Fruit fly (Drosophila melanogaster) whole organism, embryonic: Measurements from ENCODE around the gene Lztr1.

ENCODE experiments used
- CG8478 ChIP-seq: fragments of >200 bp; optimal IDR thresholded peaks from 2 replicates; lab custom pipeline; 2018
- D19B ChIP-seq: fragments of 200-800 bp; sonication (Bioruptor generic); optimal IDR thresholded peaks from 2 replicates; lab custom pipeline; 2017; ENCODE audit warnings: missing biosample characterization, mild to moderate bottlenecking, missing genetic modification characterization
- Dll ChIP-seq: fragments of 200-800 bp; sonication (Bioruptor generic); IDR thresholded peaks from 4 replicates; pipeline ENCODE4 v1.3.6; 2022; ENCODE audit warnings: missing biosample characterization, missing genetic modification characterization; ENCODE audit not compliant: partially characterized antibody
- NC2β ChIP-seq: fragments of 200-800 bp; sonication (Bioruptor generic); optimal IDR thresholded peaks from 2 replicates; lab custom pipeline; 2016; ENCODE audit warnings: missing biosample characterization, missing genetic modification characterization
- Nf-YB ChIP-seq: fragments of 200-800 bp; sonication (Bioruptor generic); optimal IDR thresholded peaks from 3 replicates; lab custom pipeline; 2019; ENCODE audit warnings: missing biosample characterization, mild to moderate bottlenecking, missing genetic modification characterization, moderate library complexity
- Ravus ChIP-seq: fragments of 200-800 bp; sonication (Bioruptor generic); IDR thresholded peaks from 2 replicates; pipeline ENCODE4 v1.3.6; 2022; ENCODE audit warnings: missing biosample characterization, missing genetic modification characterization
- Sry-δ ChIP-seq: fragments of 200-800 bp; sonication (Bioruptor generic); optimal IDR thresholded peaks from 2 replicates; lab custom pipeline; 2016; ENCODE audit warnings: missing biosample characterization, missing genetic modification characterization

- TF ChIP-seq Dll (no peak), NC2β (GFP tag; lab: Kevin White, UChicago) (no peak), Ravus (GFP tag; lab: Robert Waterston, UW) (no peak), D19B (GFP tag; lab: Kevin White, UChicago) (no peak), Sry-δ (no peak), Nf-YB (GFP tag; lab: Kevin White, UChicago) (no peak), CG8478 (lab: Kevin White, UChicago) (no peak)
These were observed 27.9 kb downstream of the Lztr1 start for dm6 chrX:899407-900050.
